Worm (Caenorhabditis elegans) whole organism, L4/young adult: ENCODE data around the gene C24A3.9.

Experiments used
- W03F9.2 ChIP-seq: fragments of 150-350 bp; optimal IDR thresholded peaks from 2 replicates; lab custom pipeline; 2014; ENCODE audit warnings: missing biosample characterization, missing genetic modification characterization
- him-1 ChIP-seq: sonication (generic microtip); optimal IDR thresholded peaks from 2 replicates; lab custom pipeline; 2016; ENCODE audit warnings: missing genotype, missing genetic modification reagents, missing genetic modification characterization, missing compliant biosample characterization

- no peak for TF ChIP-seq him-1 (tag; lab: Kevin White, UChicago)
- TF ChIP-seq W03F9.2 (tag; lab: Kevin White, UChicago) = no peak
These were observed 15.2 kb upstream of the C24A3.9 start for ce11 chrX:9025484-9025883.
